Worm (Caenorhabditis elegans) whole organism, late embryonic: ENCODE measurements around the gene acs-14.

Experiments
- C38D4.7 ChIP-seq: fragments of 200-800 bp; sonication (Bioruptor generic); optimal IDR thresholded peaks from 2 replicates; lab custom pipeline; 2018; ENCODE audit warnings: mild to moderate bottlenecking, missing genetic modification characterization, moderate library complexity, missing compliant biosample characterization
- F13H6.1 ChIP-seq: sonication (generic microtip); optimal IDR thresholded peaks from 2 replicates; lab custom pipeline; 2016; ENCODE audit warnings: missing genetic modification characterization, missing compliant biosample characterization
- K02D7.2 ChIP-seq: sonication (generic microtip); optimal IDR thresholded peaks from 2 replicates; lab custom pipeline; 2017; ENCODE audit warnings: mild to moderate bottlenecking, missing genetic modification characterization, missing compliant biosample characterization
- T23F11.4 ChIP-seq: fragments of 200-800 bp; sonication (Bioruptor generic); optimal IDR thresholded peaks from 2 replicates; lab custom pipeline; 2018; ENCODE audit warnings: mild to moderate bottlenecking, missing genetic modification characterization, missing compliant biosample characterization
- Y22D7AL.16 ChIP-seq: sonication (generic microtip); optimal IDR thresholded peaks from 2 replicates; lab custom pipeline; 2016; ENCODE audit warnings: missing genetic modification characterization, missing compliant biosample characterization
- ahr-1 ChIP-seq: sonication (generic microtip); optimal IDR thresholded peaks from 2 replicates; lab custom pipeline; 2016; ENCODE audit warnings: missing genetic modification characterization, missing compliant biosample characterization
- ceh-14 ChIP-seq: sonication (generic microtip); optimal IDR thresholded peaks from 2 replicates; lab custom pipeline; 2016; ENCODE audit warnings: missing genotype, missing genetic modification characterization, missing compliant biosample characterization
- ceh-18 ChIP-seq: sonication (generic microtip); optimal IDR thresholded peaks from 2 replicates; lab custom pipeline; 2016; ENCODE audit warnings: missing genetic modification characterization, missing compliant biosample characterization
- ceh-19 ChIP-seq: fragments of 200-800 bp; sonication (Bioruptor generic); optimal IDR thresholded peaks from 2 replicates; lab custom pipeline; 2018; ENCODE audit warnings: mild to moderate bottlenecking, missing genetic modification characterization, missing compliant biosample characterization
- ceh-2 ChIP-seq: sonication (generic microtip); optimal IDR thresholded peaks from 2 replicates; lab custom pipeline; 2016; ENCODE audit warnings: missing genotype, missing genetic modification characterization, missing compliant biosample characterization
- ceh-24 ChIP-seq: sonication (generic microtip); optimal IDR thresholded peaks from 2 replicates; lab custom pipeline; 2016; ENCODE audit warnings: mild to moderate bottlenecking, missing genetic modification characterization, missing compliant biosample characterization
- ceh-30 ChIP-seq: fragments of 150-350 bp; optimal IDR thresholded peaks from 2 replicates; lab custom pipeline; 2014; ENCODE audit warnings: missing biosample characterization, missing genetic modification characterization
- ceh-45 ChIP-seq: fragments of 200-800 bp; sonication (Bioruptor generic); IDR thresholded peaks from 2 replicates; pipeline ENCODE4 v1.3.6; 2022; ENCODE audit warnings: missing genetic modification reagents, missing genetic modification characterization, missing compliant biosample characterization
- ceh-6 ChIP-seq: fragments of 200-800 bp; sonication (Bioruptor generic); optimal IDR thresholded peaks from 2 replicates; lab custom pipeline; 2018; ENCODE audit warnings: mild to moderate bottlenecking, missing genetic modification characterization, missing compliant biosample characterization
- che-1 ChIP-seq: sonication (generic microtip); optimal IDR thresholded peaks from 2 replicates; lab custom pipeline; 2016; ENCODE audit warnings: mild to moderate bottlenecking, missing genetic modification characterization, missing compliant biosample characterization
- dmd-4 ChIP-seq: sonication (generic microtip); optimal IDR thresholded peaks from 2 replicates; lab custom pipeline; 2016; ENCODE audit warnings: borderline replicate concordance, missing genetic modification characterization, missing compliant biosample characterization
- dve-1 ChIP-seq: sonication (generic microtip); optimal IDR thresholded peaks from 2 replicates; lab custom pipeline; 2017; ENCODE audit warnings: antibody characterized with exemption, mild to moderate bottlenecking, missing genetic modification characterization, missing compliant biosample characterization
- elt-2 ChIP-seq: sonication (generic microtip); optimal IDR thresholded peaks from 2 replicates; lab custom pipeline; 2016; ENCODE audit warnings: missing genetic modification reagents, missing genetic modification characterization, missing compliant biosample characterization
- elt-4 ChIP-seq: sonication (generic microtip); optimal IDR thresholded peaks from 2 replicates; lab custom pipeline; 2016; ENCODE audit warnings: missing genetic modification characterization, missing compliant biosample characterization
- ets-4 ChIP-seq: sonication (generic microtip); optimal IDR thresholded peaks from 2 replicates; lab custom pipeline; 2016; ENCODE audit warnings: missing genetic modification characterization, missing compliant biosample characterization
- eyg-1 ChIP-seq: sonication (generic microtip); optimal IDR thresholded peaks from 2 replicates; lab custom pipeline; 2016; ENCODE audit warnings: missing genotype, missing genetic modification characterization, missing compliant biosample characterization
- fkh-10 ChIP-seq: fragments of 150-350 bp; optimal IDR thresholded peaks from 2 replicates; lab custom pipeline; 2014; ENCODE audit warnings: missing biosample characterization, missing genetic modification reagents, missing genetic modification characterization
- fkh-6 ChIP-seq: sonication (generic microtip); optimal IDR thresholded peaks from 2 replicates; lab custom pipeline; 2016; ENCODE audit warnings: missing genetic modification characterization, missing compliant biosample characterization
- gmeb-2 ChIP-seq: sonication (generic microtip); optimal IDR thresholded peaks from 2 replicates; lab custom pipeline; 2016; ENCODE audit warnings: missing genetic modification characterization, inconsistent platforms, missing compliant biosample characterization
- hlh-30 ChIP-seq: sonication (generic microtip); optimal IDR thresholded peaks from 2 replicates; lab custom pipeline; 2017; ENCODE audit warnings: antibody characterized with exemption, missing genetic modification characterization, missing compliant biosample characterization; ENCODE audit not compliant: insufficient read depth
- hlh-6 ChIP-seq: sonication (generic microtip); optimal IDR thresholded peaks from 2 replicates; lab custom pipeline; 2016; ENCODE audit warnings: missing genotype, missing genetic modification characterization, missing compliant biosample characterization
- madf-2 ChIP-seq: sonication (generic microtip); optimal IDR thresholded peaks from 2 replicates; lab custom pipeline; 2017; ENCODE audit warnings: missing genetic modification characterization, missing compliant biosample characterization
- mec-3 ChIP-seq: sonication (generic microtip); optimal IDR thresholded peaks from 2 replicates; lab custom pipeline; 2016; ENCODE audit warnings: borderline replicate concordance, missing genetic modification characterization, missing compliant biosample characterization
- nfya-1 ChIP-seq: sonication (generic microtip); optimal IDR thresholded peaks from 2 replicates; lab custom pipeline; 2017; ENCODE audit warnings: missing genetic modification characterization, mild to moderate bottlenecking, missing compliant biosample characterization, antibody characterized with exemption, moderate library complexity
- nhr-11 ChIP-seq: fragments of 150-350 bp; optimal IDR thresholded peaks from 2 replicates; lab custom pipeline; 2014; ENCODE audit warnings: missing biosample characterization, missing genetic modification characterization
- nhr-232 ChIP-seq: sonication (generic microtip); optimal IDR thresholded peaks from 2 replicates; lab custom pipeline; 2016; ENCODE audit warnings: missing genetic modification characterization, missing compliant biosample characterization
- npax-4 ChIP-seq: sonication (generic microtip); optimal IDR thresholded peaks from 2 replicates; lab custom pipeline; 2016; ENCODE audit warnings: missing genetic modification characterization, missing compliant biosample characterization
- odd-2 ChIP-seq: sonication (generic microtip); optimal IDR thresholded peaks from 2 replicates; lab custom pipeline; 2017; ENCODE audit warnings: antibody characterized with exemption, mild to moderate bottlenecking, missing genetic modification characterization, missing compliant biosample characterization
- pax-1 ChIP-seq: fragments of 150-350 bp; optimal IDR thresholded peaks from 2 replicates; lab custom pipeline; 2014; ENCODE audit warnings: missing biosample characterization, missing genetic modification characterization
- pha-2 ChIP-seq: sonication (generic microtip); optimal IDR thresholded peaks from 2 replicates; lab custom pipeline; 2017; ENCODE audit warnings: mild to moderate bottlenecking, missing genetic modification characterization, missing compliant biosample characterization
- pros-1 ChIP-seq: fragments of 150-350 bp; optimal IDR thresholded peaks from 2 replicates; lab custom pipeline; 2014; ENCODE audit warnings: missing biosample characterization, missing genetic modification reagents, missing genetic modification characterization
- sdc-2 ChIP-seq: sonication (generic microtip); optimal IDR thresholded peaks from 2 replicates; lab custom pipeline; 2016; ENCODE audit warnings: missing genotype, missing genetic modification characterization, missing compliant biosample characterization
- sox-2 ChIP-seq: fragments of 200-800 bp; sonication (Bioruptor generic); IDR thresholded peaks from 2 replicates; pipeline ENCODE4 v1.3.6; 2022; ENCODE audit warnings: missing genetic modification reagents, missing genetic modification characterization, missing compliant biosample characterization
- tbx-7 ChIP-seq: sonication (generic microtip); optimal IDR thresholded peaks from 2 replicates; lab custom pipeline; 2016; ENCODE audit warnings: missing genotype, missing genetic modification characterization, missing compliant biosample characterization
- ttx-3 ChIP-seq: sonication (generic microtip); optimal IDR thresholded peaks from 2 replicates; lab custom pipeline; 2016; ENCODE audit warnings: missing genetic modification reagents, missing genetic modification characterization, missing compliant biosample characterization
- unc-3 ChIP-seq, 2 experiments: fragments of 200-800 bp in 1 of 2; sonication (Bioruptor generic) in 1 of 2; sonication (generic microtip) in 1 of 2; conservative IDR thresholded peaks in 1 of 2; optimal IDR thresholded peaks in 1 of 2; 2 replicates each; pipeline versions ENCODE4 v1.3.6 to Lab custom; 2016 to 2022; ENCODE audit warnings: missing compliant biosample characterization in 2 of 2, missing genetic modification characterization in 2 of 2, missing genetic modification reagents in 1 of 2
- unc-42 ChIP-seq: sonication (generic microtip); optimal IDR thresholded peaks from 2 replicates; lab custom pipeline; 2016; ENCODE audit warnings: missing genotype, missing genetic modification characterization, missing compliant biosample characterization
- unc-86 ChIP-seq: sonication (generic microtip); optimal IDR thresholded peaks from 2 replicates; lab custom pipeline; 2016; ENCODE audit warnings: missing genetic modification characterization, missing compliant biosample characterization
- zip-5 ChIP-seq: sonication (generic microtip); optimal IDR thresholded peaks from 2 replicates; lab custom pipeline; 2016; ENCODE audit warnings: missing genetic modification characterization, missing compliant biosample characterization
- ztf-16 ChIP-seq: sonication (generic microtip); optimal IDR thresholded peaks from 2 replicates; lab custom pipeline; 2017; ENCODE audit warnings: missing genetic modification characterization, missing compliant biosample characterization

acs-14 gene

DNA sequence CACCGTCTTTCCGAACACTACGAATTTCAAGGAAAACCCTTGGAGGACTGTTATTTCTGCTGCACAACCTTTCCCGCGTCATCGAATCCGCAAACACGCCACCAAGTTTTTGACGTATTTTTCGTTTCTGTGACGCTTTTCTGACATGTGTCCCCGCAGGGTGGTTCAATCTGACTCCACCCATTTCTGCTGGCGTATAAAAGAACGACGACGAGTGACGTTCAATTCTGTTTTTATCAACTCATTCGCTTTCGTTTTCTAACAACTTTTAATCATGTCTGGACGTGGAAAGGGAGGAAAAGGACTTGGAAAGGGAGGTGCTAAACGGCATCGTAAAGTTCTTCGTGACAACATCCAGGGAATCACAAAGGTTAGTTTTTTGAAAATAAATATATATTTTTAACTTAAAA is 38.9 kb downstream of the acs-14 start, which contains the start of gene his-37 (continued):
- peak; percentile 64 for TF ChIP-seq hlh-30 (tag; lab: Kevin White, UChicago)
- peak; percentile 86 for TF ChIP-seq unc-42 (tag; lab: Kevin White, UChicago)
- TF ChIP-seq ceh-6 (GFP tag; lab: Kevin White, UChicago): no peak
- TF ChIP-seq nhr-11 (tag; lab: Kevin White, UChicago): peak; percentile 85
- no peak for TF ChIP-seq ceh-19 (GFP tag; lab: Kevin White, UChicago)
- TF ChIP-seq F13H6.1 (tag; lab: Kevin White, UChicago): no peak
- no peak for TF ChIP-seq hlh-6
- TF ChIP-seq ttx-3: peak; percentile 38
- TF ChIP-seq fkh-10 (GFP tag; lab: Kevin White, UChicago): peak; percentile 50
- TF ChIP-seq nfya-1 (tag; lab: Kevin White, UChicago): peak; percentile 93
- TF ChIP-seq unc-3 (GFP tag; conservative IDR thresholded peaks at IDR 0.05; lab: Robert Waterston, UW): no peak
- TF ChIP-seq unc-3 (tag; optimal IDR thresholded peaks at IDR 0.05; lab: Kevin White, UChicago): peak; percentile 65
- TF ChIP-seq ceh-14 (tag; lab: Kevin White, UChicago): peak; percentile 71
- no peak for TF ChIP-seq sox-2 (GFP tag; lab: Robert Waterston, UW)
- peak; percentile 66 for TF ChIP-seq pros-1 (tag; lab: Kevin White, UChicago)
- TF ChIP-seq sdc-2: no peak
- no peak for TF ChIP-seq zip-5 (tag; lab: Kevin White, UChicago)
- no peak for TF ChIP-seq odd-2 (tag; lab: Kevin White, UChicago)
- TF ChIP-seq eyg-1 (tag; lab: Kevin White, UChicago): no peak
- peak; percentile 38 for TF ChIP-seq T23F11.4 (GFP tag; lab: Kevin White, UChicago)
- peak; percentile 72 for TF ChIP-seq ztf-16
- peak; percentile 11 for TF ChIP-seq dmd-4 (tag; lab: Kevin White, UChicago)
- TF ChIP-seq pha-2: peak; percentile 12
- no peak for TF ChIP-seq ceh-24 (tag; lab: Kevin White, UChicago)
- no peak for TF ChIP-seq ceh-45 (GFP tag; lab: Robert Waterston, UW)
- no peak for TF ChIP-seq nhr-232
- peak; percentile 25 for TF ChIP-seq tbx-7
- TF ChIP-seq elt-2: peak; percentile 83
- TF ChIP-seq npax-4 (tag; lab: Kevin White, UChicago): no peak
- TF ChIP-seq gmeb-2: peak; percentile 16
- peak; percentile 60 for TF ChIP-seq unc-86
- TF ChIP-seq madf-2 (tag; lab: Kevin White, UChicago): peak; percentile 74
- TF ChIP-seq ets-4: peak; percentile 86
- no peak for TF ChIP-seq Y22D7AL.16 (tag; lab: Kevin White, UChicago)
- TF ChIP-seq ceh-2: peak; percentile 52
- TF ChIP-seq dve-1 (tag; lab: Kevin White, UChicago): peak; percentile 95
- peak; percentile 79 for TF ChIP-seq pax-1 (tag; lab: Kevin White, UChicago)
- peak; percentile 96 for TF ChIP-seq ceh-18 (tag; lab: Kevin White, UChicago)
- TF ChIP-seq elt-4 (tag; lab: Kevin White, UChicago): no peak
- TF ChIP-seq ceh-30: peak; percentile 45
- no peak for TF ChIP-seq mec-3
- TF ChIP-seq K02D7.2 (tag; lab: Kevin White, UChicago): no peak
- TF ChIP-seq fkh-6 (tag; lab: Kevin White, UChicago): no peak
- TF ChIP-seq ahr-1 (tag; lab: Kevin White, UChicago): no peak
- TF ChIP-seq C38D4.7 (GFP tag; lab: Kevin White, UChicago): no peak
- no peak for TF ChIP-seq che-1 (tag; lab: Kevin White, UChicago)
